Worm (Caenorhabditis elegans) whole organism, L4/young adult: ENCODE results near the gene dyn-1.

Experiments used
- W03F9.2 ChIP-seq: fragments of 150-350 bp; optimal IDR thresholded peaks from 2 replicates; lab custom pipeline; 2014; ENCODE audit warnings: missing biosample characterization, missing genetic modification characterization
- dao-5 ChIP-seq: sonication (generic microtip); optimal IDR thresholded peaks from 2 replicates; lab custom pipeline; 2016; ENCODE audit warnings: missing genotype, missing genetic modification characterization, moderate library complexity, missing compliant biosample characterization
- him-1 ChIP-seq: sonication (generic microtip); optimal IDR thresholded peaks from 2 replicates; lab custom pipeline; 2016; ENCODE audit warnings: missing genotype, missing genetic modification reagents, missing genetic modification characterization, missing compliant biosample characterization

DNA sequence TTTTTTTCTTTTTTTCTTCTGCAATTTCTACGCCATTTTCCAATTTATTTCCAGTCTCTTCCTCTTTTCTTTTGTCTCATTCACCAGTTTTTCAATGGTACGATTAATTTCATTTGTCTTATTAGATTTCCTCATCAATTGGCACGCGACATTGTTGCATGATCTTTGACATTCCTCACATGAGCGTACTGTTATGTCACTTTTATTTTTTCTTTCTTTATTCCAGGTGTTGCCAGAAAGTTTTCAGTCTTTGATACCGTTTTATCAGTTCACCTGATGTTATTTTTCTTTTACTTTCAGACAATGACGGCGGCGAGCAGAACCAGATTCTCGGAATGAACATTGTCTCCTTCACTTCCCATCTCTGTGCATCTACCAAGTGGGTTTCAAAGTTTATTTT lies 31.3 kb upstream of the dyn-1 start, which contains the start of the genes olrn-1 and C02C6.14:
- no peak for TF ChIP-seq him-1 (tag; lab: Kevin White, UChicago)
- TF ChIP-seq W03F9.2 (tag; lab: Kevin White, UChicago), result no peak
- TF ChIP-seq dao-5, result no peak
